Worm (Caenorhabditis elegans) whole organism, young adult: ENCODE measurements around the gene nspg-3.
A peak's percentile ranks its signal among the peaks of the same experiment; 100 is the strongest.

Source experiments
- B0261.1 ChIP-seq: sonication (generic microtip); optimal IDR thresholded peaks from 2 replicates; lab custom pipeline; 2016; ENCODE audit warnings: mild to moderate bottlenecking, missing genetic modification characterization, moderate library complexity, missing compliant biosample characterization
- F52B5.7 ChIP-seq: sonication (generic microtip); optimal IDR thresholded peaks from 2 replicates; lab custom pipeline; 2016; ENCODE audit warnings: mild to moderate bottlenecking, missing genetic modification characterization, missing compliant biosample characterization
- F55B11.4 ChIP-seq: sonication (generic microtip); optimal IDR thresholded peaks from 2 replicates; lab custom pipeline; 2016; ENCODE audit warnings: missing compliant biosample characterization, missing genetic modification characterization, borderline replicate concordance; ENCODE audit not compliant: insufficient read depth
- F57A8.1 ChIP-seq: fragments of 200-800 bp; sonication (Bioruptor generic); optimal IDR thresholded peaks from 2 replicates; lab custom pipeline; 2018; ENCODE audit warnings: mild to moderate bottlenecking, missing genetic modification characterization, moderate library complexity, missing compliant biosample characterization
- T07F8.4 ChIP-seq: sonication (generic microtip); optimal IDR thresholded peaks from 2 replicates; lab custom pipeline; 2016; ENCODE audit warnings: mild to moderate bottlenecking, missing genetic modification characterization, moderate library complexity, missing compliant biosample characterization
- T26A5.8 ChIP-seq: sonication (generic microtip); optimal IDR thresholded peaks from 2 replicates; lab custom pipeline; 2016; ENCODE audit warnings: missing genetic modification characterization, missing compliant biosample characterization
- Y53G8AR.9 ChIP-seq: fragments of 200-800 bp; sonication (Bioruptor generic); conservative IDR thresholded peaks from 2 replicates; pipeline ENCODE4 v1.3.6; 2022; ENCODE audit warnings: missing genetic modification reagents, missing genetic modification characterization, missing compliant biosample characterization
- Y56A3A.18 ChIP-seq: fragments of 200-800 bp; sonication (Bioruptor generic); IDR thresholded peaks from 2 replicates; pipeline ENCODE4 v1.3.6; 2022; ENCODE audit warnings: missing genetic modification reagents, missing genetic modification characterization, missing compliant biosample characterization
- Y67H2A.10 ChIP-seq: fragments of 200-800 bp; sonication (Bioruptor generic); conservative IDR thresholded peaks from 2 replicates; pipeline ENCODE4 v1.3.6; 2022; ENCODE audit warnings: missing genetic modification reagents, missing genetic modification characterization, missing compliant biosample characterization
- ZK185.1 ChIP-seq: sonication (generic microtip); optimal IDR thresholded peaks from 2 replicates; lab custom pipeline; 2016; ENCODE audit warnings: mild to moderate bottlenecking, missing genetic modification characterization, missing compliant biosample characterization; ENCODE audit not compliant: poor library complexity, severe bottlenecking
- attf-3 ChIP-seq: fragments of 200-800 bp; sonication (Bioruptor generic); conservative IDR thresholded peaks from 2 replicates; pipeline ENCODE4 v1.3.6; 2022; ENCODE audit warnings: missing genetic modification reagents, missing genetic modification characterization, missing compliant biosample characterization
- attf-5 ChIP-seq: fragments of 200-800 bp; sonication (Bioruptor generic); optimal IDR thresholded peaks from 2 replicates; lab custom pipeline; 2018; ENCODE audit warnings: mild to moderate bottlenecking, missing genetic modification characterization, missing compliant biosample characterization
- bed-1 ChIP-seq: fragments of 200-800 bp; sonication (Bioruptor generic); IDR thresholded peaks from 2 replicates; pipeline ENCODE4 v1.3.6; 2022; ENCODE audit warnings: missing genetic modification reagents, missing genetic modification characterization, missing compliant biosample characterization
- ccch-3 ChIP-seq: fragments of 200-800 bp; sonication (Bioruptor generic); optimal IDR thresholded peaks from 2 replicates; lab custom pipeline; 2018; ENCODE audit warnings: mild to moderate bottlenecking, missing genetic modification characterization, missing compliant biosample characterization
- cebp-2 ChIP-seq: fragments of 200-800 bp; sonication (Bioruptor generic); IDR thresholded peaks from 2 replicates; pipeline ENCODE4 v1.3.6; 2022; ENCODE audit warnings: missing genetic modification characterization, missing compliant biosample characterization
- ceh-100 ChIP-seq: fragments of 200-800 bp; sonication (Bioruptor generic); IDR thresholded peaks from 2 replicates; pipeline ENCODE4 v1.3.6; 2022; ENCODE audit warnings: missing genetic modification reagents, missing genetic modification characterization, missing compliant biosample characterization
- ceh-40 ChIP-seq: fragments of 200-800 bp; sonication (Bioruptor generic); IDR thresholded peaks from 2 replicates; pipeline ENCODE4 v1.3.6; 2022; ENCODE audit warnings: missing genetic modification characterization, missing compliant biosample characterization
- egl-44 ChIP-seq: fragments of 200-800 bp; sonication (Bioruptor generic); IDR thresholded peaks from 2 replicates; pipeline ENCODE4 v1.3.6; 2022; ENCODE audit warnings: missing genetic modification reagents, missing genetic modification characterization, missing compliant biosample characterization
- egrh-3 ChIP-seq: fragments of 200-800 bp; sonication (Bioruptor generic); IDR thresholded peaks from 2 replicates; pipeline ENCODE4 v1.3.6; 2022; ENCODE audit warnings: missing genetic modification reagents, missing genetic modification characterization, missing compliant biosample characterization
- him-1 ChIP-seq: sonication (generic microtip); optimal IDR thresholded peaks from 2 replicates; lab custom pipeline; 2016; ENCODE audit warnings: missing genotype, missing genetic modification reagents, missing genetic modification characterization, missing compliant biosample characterization
- hlh-26 ChIP-seq: fragments of 200-800 bp; sonication (Bioruptor generic); conservative IDR thresholded peaks from 2 replicates; pipeline ENCODE4 v1.3.6; 2022; ENCODE audit warnings: missing genetic modification reagents, missing genetic modification characterization, missing compliant biosample characterization
- hmg-20 ChIP-seq: fragments of 200-800 bp; sonication (Bioruptor generic); IDR thresholded peaks from 2 replicates; pipeline ENCODE4 v1.3.6; 2022; ENCODE audit warnings: missing genetic modification reagents, missing genetic modification characterization, missing compliant biosample characterization
- lag-1 ChIP-seq: fragments of 200-800 bp; sonication (Bioruptor generic); IDR thresholded peaks from 2 replicates; pipeline ENCODE4 v1.3.6; 2022; ENCODE audit warnings: missing genetic modification reagents, missing genetic modification characterization, missing compliant biosample characterization
- lin-26 ChIP-seq: fragments of 200-800 bp; sonication (Bioruptor generic); IDR thresholded peaks from 2 replicates; pipeline ENCODE4 v1.3.6; 2022; ENCODE audit warnings: missing genetic modification reagents, missing genetic modification characterization, missing compliant biosample characterization
- madf-3 ChIP-seq: fragments of 200-800 bp; sonication (Bioruptor generic); IDR thresholded peaks from 2 replicates; pipeline ENCODE4 v1.3.6; 2022; ENCODE audit warnings: missing genetic modification reagents, missing genetic modification characterization, missing compliant biosample characterization
- madf-6 ChIP-seq: fragments of 200-800 bp; sonication (Bioruptor generic); IDR thresholded peaks from 2 replicates; pipeline ENCODE4 v1.3.6; 2022; ENCODE audit warnings: missing genetic modification reagents, missing genetic modification characterization, missing compliant biosample characterization
- madf-8 ChIP-seq: fragments of 200-800 bp; sonication (Bioruptor generic); conservative IDR thresholded peaks from 2 replicates; pipeline ENCODE4 v1.3.6; 2022; ENCODE audit warnings: missing genetic modification reagents, missing genetic modification characterization, missing compliant biosample characterization
- mes-4 ChIP-seq: sonication (generic microtip); optimal IDR thresholded peaks from 2 replicates; lab custom pipeline; 2016; ENCODE audit warnings: missing genotype, missing genetic modification characterization, missing compliant biosample characterization
- mxl-1 ChIP-seq: sonication (generic microtip); optimal IDR thresholded peaks from 2 replicates; lab custom pipeline; 2016; ENCODE audit warnings: missing genetic modification characterization, missing compliant biosample characterization
- nhr-120 ChIP-seq: fragments of 200-800 bp; sonication (Bioruptor generic); IDR thresholded peaks from 2 replicates; pipeline ENCODE4 v1.3.6; 2022; ENCODE audit warnings: missing genetic modification characterization, missing compliant biosample characterization
- nhr-179 ChIP-seq: sonication (generic microtip); optimal IDR thresholded peaks from 2 replicates; lab custom pipeline; 2016; ENCODE audit warnings: mild to moderate bottlenecking, missing genetic modification characterization, missing compliant biosample characterization
- nhr-27 ChIP-seq: fragments of 200-800 bp; sonication (Bioruptor generic); optimal IDR thresholded peaks from 2 replicates; lab custom pipeline; 2018; ENCODE audit warnings: mild to moderate bottlenecking, missing genetic modification characterization, moderate library complexity, missing compliant biosample characterization
- nhr-90 ChIP-seq: sonication (generic microtip); optimal IDR thresholded peaks from 2 replicates; lab custom pipeline; 2016; ENCODE audit warnings: missing genotype, mild to moderate bottlenecking, missing genetic modification characterization, missing compliant biosample characterization
- rec-8 ChIP-seq, 2 experiments: sonication (generic microtip); optimal IDR thresholded peaks; 2 replicates each; lab custom pipeline; 2016; ENCODE audit warnings: mild to moderate bottlenecking in 2 of 2, missing genetic modification characterization in 2 of 2, missing genetic modification reagents in 2 of 2, missing genotype in 2 of 2, missing biosample characterization in 1 of 2, missing compliant biosample characterization in 1 of 2, moderate library complexity in 1 of 2
- sdz-38 ChIP-seq: sonication (generic microtip); optimal IDR thresholded peaks from 2 replicates; lab custom pipeline; 2016; ENCODE audit warnings: missing genotype, missing genetic modification characterization, missing compliant biosample characterization
- sea-2 ChIP-seq: fragments of 200-800 bp; sonication (Bioruptor generic); IDR thresholded peaks from 2 replicates; pipeline ENCODE4 v1.3.6; 2022; ENCODE audit warnings: missing genetic modification characterization, missing compliant biosample characterization
- snpc-1.1 ChIP-seq: sonication (generic microtip); optimal IDR thresholded peaks from 2 replicates; lab custom pipeline; 2017; ENCODE audit warnings: missing genetic modification characterization, mild to moderate bottlenecking, missing compliant biosample characterization, antibody characterized with exemption, moderate library complexity, missing genotype, missing genetic modification reagents; ENCODE audit not compliant: insufficient read depth
- snpc-3.4 ChIP-seq: sonication (generic microtip); optimal IDR thresholded peaks from 2 replicates; lab custom pipeline; 2017; ENCODE audit warnings: missing genetic modification characterization, mild to moderate bottlenecking, missing compliant biosample characterization, antibody characterized with exemption, moderate library complexity, missing genotype, missing genetic modification reagents
- somi-1 ChIP-seq: fragments of 200-800 bp; sonication (Bioruptor generic); optimal IDR thresholded peaks from 2 replicates; lab custom pipeline; 2018; ENCODE audit warnings: mild to moderate bottlenecking, missing genetic modification characterization, missing compliant biosample characterization
- tbp1 ChIP-seq: fragments of 200-800 bp; sonication (Bioruptor generic); optimal IDR thresholded peaks from 2 replicates; lab custom pipeline; 2018; ENCODE audit warnings: mild to moderate bottlenecking, missing genetic modification characterization, missing compliant biosample characterization
- zfh-2 ChIP-seq: fragments of 200-800 bp; sonication (Bioruptor generic); conservative IDR thresholded peaks from 2 replicates; pipeline ENCODE4 v1.3.6; 2022; ENCODE audit warnings: missing genetic modification reagents, missing genetic modification characterization, missing compliant biosample characterization
- zim-3 ChIP-seq: sonication (generic microtip); optimal IDR thresholded peaks from 2 replicates; lab custom pipeline; 2017; ENCODE audit warnings: mild to moderate bottlenecking, missing genetic modification characterization, moderate library complexity, missing compliant biosample characterization
- ztf-26 ChIP-seq: sonication (generic microtip); optimal IDR thresholded peaks from 2 replicates; lab custom pipeline; 2017; ENCODE audit warnings: missing genetic modification characterization, missing compliant biosample characterization
- ztf-6 ChIP-seq: fragments of 200-800 bp; sonication (Bioruptor generic); IDR thresholded peaks from 2 replicates; pipeline ENCODE4 v1.3.6; 2022; ENCODE audit warnings: missing genetic modification reagents, missing genetic modification characterization, missing compliant biosample characterization

nspg-3 gene

ce11 chrII:6118163-6118562 is 26.6 kb downstream of the nspg-3 start, which contains the start of gene C29H12.6:
TSS of gene C29H12.6 (minus strand) at chrII:6118263.
- no peak for TF ChIP-seq ZK185.1 (tag; lab: Kevin White, UChicago)
- no peak for TF ChIP-seq rec-8 (tag; optimal IDR thresholded peaks at IDR 0.05; lab: Kevin White, UChicago)
- no peak for TF ChIP-seq nhr-120 (GFP tag; lab: Robert Waterston, UW)
- TF ChIP-seq Y53G8AR.9 (GFP tag; lab: Robert Waterston, UW), result no peak
- no peak for TF ChIP-seq lin-26
- TF ChIP-seq snpc-1.1 (tag; lab: Kevin White, UChicago), result no peak
- no peak for TF ChIP-seq attf-3
- TF ChIP-seq B0261.1, result no peak
- TF ChIP-seq madf-3, result no peak
- no peak for TF ChIP-seq zim-3 (tag; lab: Kevin White, UChicago)
- TF ChIP-seq Y67H2A.10, result no peak
- no peak for TF ChIP-seq zfh-2
- no peak for TF ChIP-seq F55B11.4 (tag; lab: Kevin White, UChicago)
- no peak for TF ChIP-seq hmg-20 (GFP tag; lab: Robert Waterston, UW)
- no peak for TF ChIP-seq ztf-26
- no peak for TF ChIP-seq nhr-179
- no peak for TF ChIP-seq ztf-6 (GFP tag; lab: Robert Waterston, UW)
- TF ChIP-seq ccch-3 (GFP tag; lab: Kevin White, UChicago), result no peak
- no peak for TF ChIP-seq him-1 (tag; lab: Kevin White, UChicago)
- no peak for TF ChIP-seq bed-1 (GFP tag; lab: Robert Waterston, UW)

- TF ChIP-seq madf-6 (GFP tag; lab: Robert Waterston, UW) (no peak), Y53G8AR.9 (GFP tag; lab: Robert Waterston, UW) (no peak), nhr-179 (no peak), cebp-2 (GFP tag; lab: Robert Waterston, UW) (no peak), egrh-3 (GFP tag; lab: Robert Waterston, UW) (no peak), madf-8 (GFP tag; lab: Robert Waterston, UW) (no peak), ceh-100 (GFP tag; lab: Robert Waterston, UW) (no peak), F52B5.7 (tag; lab: Kevin White, UChicago) (no peak), ztf-26 (no peak), egl-44 (GFP tag; lab: Robert Waterston, UW) (no peak), hlh-26 (no peak)
These were observed 29.0 kb downstream of the nspg-3 start for ce11 chrII:6120548-6120947.

ce11 chrII:6122641-6123424 is 31.3 kb downstream of the nspg-3 start:
- TF ChIP-seq sea-2, result no peak
- no peak for TF ChIP-seq mes-4
- no peak for TF ChIP-seq F52B5.7 (tag; lab: Kevin White, UChicago)
- TF ChIP-seq nhr-27 (tag; lab: Kevin White, UChicago), result no peak
- no peak for TF ChIP-seq ZK185.1 (tag; lab: Kevin White, UChicago)
- no peak for TF ChIP-seq T07F8.4
- no peak for TF ChIP-seq somi-1 (GFP tag; lab: Kevin White, UChicago)
- no peak for TF ChIP-seq attf-3
- no peak for TF ChIP-seq attf-5 (GFP tag; lab: Kevin White, UChicago)
- no peak for TF ChIP-seq ccch-3 (GFP tag; lab: Kevin White, UChicago)
- no peak for TF ChIP-seq mxl-1
- TF ChIP-seq B0261.1, result no peak
- TF ChIP-seq zfh-2, result no peak
- no peak for TF ChIP-seq nhr-90 (tag; lab: Kevin White, UChicago)
- no peak for TF ChIP-seq lag-1 (GFP tag; lab: Robert Waterston, UW)
- no peak for TF ChIP-seq ceh-40 (GFP tag; lab: Robert Waterston, UW)
- TF ChIP-seq madf-8 (GFP tag; lab: Robert Waterston, UW), result peak; percentile 93
- no peak for TF ChIP-seq Y56A3A.18 (GFP tag; lab: Robert Waterston, UW)
- no peak for TF ChIP-seq sdz-38 (tag; lab: Kevin White, UChicago)
- no peak for TF ChIP-seq T26A5.8 (tag; lab: Kevin White, UChicago)
- peak; percentile 17 for TF ChIP-seq him-1 (tag; lab: Kevin White, UChicago)
- no peak for TF ChIP-seq F57A8.1 (GFP tag; lab: Kevin White, UChicago)
- no peak for TF ChIP-seq egl-44 (GFP tag; lab: Robert Waterston, UW)
- no peak for TF ChIP-seq tbp1 (GFP tag; lab: Kevin White, UChicago)
- TF ChIP-seq snpc-3.4 (tag; lab: Kevin White, UChicago), result no peak
